3 fruit fly cellular contexts compared by ENCODE assay signal in genomic region chr3L:10654439-10654838, dm6.
A peak's percentile ranks its signal among the peaks of the same experiment; 100 is the strongest.
TF ChIP-seq lines count a peak whose summit lies in the region.

No protein-coding gene starts in this region.

- no peak for TF ChIP-seq CTCF in whole organism, embryonic (GFP tag; optimal IDR thresholded peaks at IDR 0.05; lab: Kevin White, UChicago)

TF ChIP-seq in whole organism, adult, 20 proteins besides CTCF, POLR2A, EP300 and RAD21:
- TF ChIP-seq CG5204 (GFP tag; optimal IDR thresholded peaks at IDR 0.05; lab: Kevin White, UChicago) (no peak), kay (GFP tag; lab: Kevin White, UChicago; ENCODE audit: borderline replicate concordance) (peak; percentile 70), cnc (optimal IDR thresholded peaks at IDR 0.05; lab: Kevin White, UChicago) (no peak)
TF ChIP-seq in whole organism, adult: peak in this region for 1.

TF ChIP-seq in whole organism, embryonic, 481 proteins besides CTCF, POLR2A, EP300 and RAD21:
- TF ChIP-seq Med (GFP tag; lab: Kevin White, UChicago) (peak; percentile 67), sens (GFP tag; lab: Kevin White, UChicago) (peak; percentile 55), CG1603 (tag; optimal IDR thresholded peaks at IDR 0.05; lab: Kevin White, UChicago) (peak; percentile 8), gem (tag; optimal IDR thresholded peaks at IDR 0.05; lab: Kevin White, UChicago) (peak; percentile 19), Pdp1 (GFP tag; optimal IDR thresholded peaks at IDR 0.05; lab: Kevin White, UChicago) (peak in 1 of 2 experiments; percentile 34), pb (GFP tag; optimal IDR thresholded peaks at IDR 0.05; lab: Kevin White, UChicago) (no peak), CG6813 (GFP tag; optimal IDR thresholded peaks at IDR 0.05; lab: Kevin White, UChicago) (no peak)

TF ChIP-seq in whole organism, prepupa, 60 proteins besides CTCF, POLR2A, EP300 and RAD21:
- TF ChIP-seq CG32006 (GFP tag; optimal IDR thresholded peaks at IDR 0.05; lab: Kevin White, UChicago) (peak; percentile 9), OdsH (GFP tag; optimal IDR thresholded peaks at IDR 0.05; lab: Kevin White, UChicago) (no peak), Blimp-1 (GFP tag; optimal IDR thresholded peaks at IDR 0.05; lab: Kevin White, UChicago) (no peak), CG7368 (GFP tag; optimal IDR thresholded peaks at IDR 0.05; lab: Kevin White, UChicago) (no peak), Eip78C (GFP tag; lab: Kevin White, UChicago) (peak; percentile 29), CG16779 (tag; optimal IDR thresholded peaks at IDR 0.05; lab: Kevin White, UChicago) (no peak), CG6163 (GFP tag; IDR thresholded peaks at IDR 0.05; lab: Robert Waterston, UW) (0 out of 3 replicates have a peak, but pooled peaks have one; percentile 10), CG10669 (GFP tag; optimal IDR thresholded peaks at IDR 0.05; lab: Kevin White, UChicago) (no peak), svp (GFP tag; lab: Kevin White, UChicago) (peak; percentile 38), Hr39 (GFP tag; optimal IDR thresholded peaks at IDR 0.05; lab: Kevin White, UChicago) (no peak), CG11902 (GFP tag; optimal IDR thresholded peaks at IDR 0.05; lab: Kevin White, UChicago) (no peak), CG31627 (GFP tag; optimal IDR thresholded peaks at IDR 0.05; lab: Kevin White, UChicago) (peak; percentile 8)
TF ChIP-seq in whole organism, prepupa: peak in this region for 5.
